Fruit fly (Drosophila melanogaster): ENCODE data around the gene CG32069.
A peak's percentile ranks its signal among the peaks of the same experiment; 100 is the strongest.

Gene CG32069

DNA sequence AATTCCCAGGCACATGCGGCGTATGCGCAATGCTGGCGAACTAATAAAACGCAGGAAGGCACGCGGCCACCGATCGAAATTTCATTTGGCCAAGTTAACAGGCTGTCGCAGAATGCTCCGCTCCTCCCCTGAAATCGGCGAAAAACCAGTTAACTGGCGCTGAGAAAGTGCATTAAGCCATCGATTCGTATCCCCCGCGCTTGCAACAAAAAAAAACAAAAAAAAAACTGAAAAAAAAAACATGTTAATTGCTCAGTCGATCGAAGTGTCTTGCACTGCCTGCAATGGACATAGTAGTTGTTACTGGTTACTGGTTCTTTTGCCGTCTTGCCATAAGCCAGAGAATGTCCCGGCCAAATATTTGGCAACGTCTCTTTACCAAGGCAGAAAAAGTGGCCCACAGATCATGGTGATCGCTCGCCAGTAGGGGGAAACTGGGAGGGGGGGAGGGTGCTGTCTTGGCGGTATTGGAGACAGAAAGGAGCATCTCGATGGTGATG, 9.6 kb downstream of the CG32069 start (continued):
- TF ChIP-seq pdm3 (GFP tag; optimal IDR thresholded peaks at IDR 0.05): no peak
- peak; percentile 71; the same call in 2 of the 3 replicates for TF ChIP-seq CG6163 (GFP tag; IDR thresholded peaks at IDR 0.05)
- peak; percentile 47 for TF ChIP-seq Eip78C (GFP tag)
- TF ChIP-seq CG8319 (GFP tag; optimal IDR thresholded peaks at IDR 0.05): no peak
- TF ChIP-seq Hr39 (GFP tag; optimal IDR thresholded peaks at IDR 0.05): no peak
- no peak for TF ChIP-seq Eip93F (GFP tag; optimal IDR thresholded peaks at IDR 0.05)
- no peak for TF ChIP-seq Hr4 (GFP tag; optimal IDR thresholded peaks at IDR 0.05)
- peak; percentile 17 for TF ChIP-seq dac (GFP tag; optimal IDR thresholded peaks at IDR 0.05)
- TF ChIP-seq Sox14 (GFP tag; optimal IDR thresholded peaks at IDR 0.05): no peak
- TF ChIP-seq CG31627 (GFP tag; optimal IDR thresholded peaks at IDR 0.05): no peak
- no peak for TF ChIP-seq CG10669 (GFP tag; optimal IDR thresholded peaks at IDR 0.05)
- no peak for TF ChIP-seq CG34406 (GFP tag; optimal IDR thresholded peaks at IDR 0.05)
- peak; percentile 29 for TF ChIP-seq CG16779 (tag; optimal IDR thresholded peaks at IDR 0.05)
- TF ChIP-seq CG32006 (GFP tag; optimal IDR thresholded peaks at IDR 0.05): peak; percentile 15
- TF ChIP-seq fd59A (GFP tag; optimal IDR thresholded peaks at IDR 0.05): no peak
- no peak for TF ChIP-seq OdsH (GFP tag; optimal IDR thresholded peaks at IDR 0.05)
- no peak for TF ChIP-seq net (GFP tag; optimal IDR thresholded peaks at IDR 0.05)
- TF ChIP-seq salr (GFP tag; optimal IDR thresholded peaks at IDR 0.05): no peak
- TF ChIP-seq eg (GFP tag; IDR thresholded peaks at IDR 0.05): peak; percentile 74
- no peak for TF ChIP-seq Sox15 (GFP tag; optimal IDR thresholded peaks at IDR 0.05)
- peak; percentile 69 for TF ChIP-seq CG15336 (GFP tag; IDR thresholded peaks at IDR 0.05)
- no peak for TF ChIP-seq Ets96B (tag; optimal IDR thresholded peaks at IDR 0.05)

- TF ChIP-seq cyc (GFP tag; optimal IDR thresholded peaks at IDR 0.05): no peak
- TF ChIP-seq CG6163 (GFP tag; IDR thresholded peaks at IDR 0.05): no peak
- no peak for TF ChIP-seq CG6808 (GFP tag; optimal IDR thresholded peaks at IDR 0.05)
- TF ChIP-seq CG16779 (tag; optimal IDR thresholded peaks at IDR 0.05): no peak
- TF ChIP-seq CG6854 (GFP tag; optimal IDR thresholded peaks at IDR 0.05): no peak
- no peak for TF ChIP-seq dsx (GFP tag; optimal IDR thresholded peaks at IDR 0.05; ENCODE audit: poor library complexity, severe bottlenecking)
These were observed 11.1 kb downstream of the CG32069 start, which contains the start of gene CG43693 for dm6 chr3L:11051271-11051670. TSS of gene CG43693 (minus strand) at chr3L:11051371.

DNA sequence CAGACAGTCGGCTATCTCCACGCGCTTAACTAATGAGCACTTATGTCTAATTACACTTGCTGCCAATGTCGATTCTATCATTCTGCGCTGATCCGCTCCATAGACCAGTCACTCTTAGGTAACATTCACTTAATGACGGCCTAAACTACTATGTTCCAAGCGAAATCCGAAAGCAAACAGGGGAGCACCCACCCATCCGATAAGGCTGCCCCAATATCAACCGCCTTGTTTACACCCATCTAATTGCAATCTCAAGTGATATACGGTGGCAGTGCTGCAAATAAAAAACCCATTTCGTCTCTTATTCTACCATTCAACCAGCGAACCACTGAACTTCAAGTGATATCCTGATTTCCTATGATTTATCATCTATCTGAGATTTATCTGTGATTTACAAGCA, 13.0 kb downstream of the CG32069 start:
- TF ChIP-seq CG32006 (GFP tag; optimal IDR thresholded peaks at IDR 0.05) (no peak), fkh (GFP tag; optimal IDR thresholded peaks at IDR 0.05) (peak; percentile 79), CG11294 (GFP tag; IDR thresholded peaks at IDR 0.05) (no peak), Hr38 (GFP tag; optimal IDR thresholded peaks at IDR 0.05) (no peak)

DNA sequence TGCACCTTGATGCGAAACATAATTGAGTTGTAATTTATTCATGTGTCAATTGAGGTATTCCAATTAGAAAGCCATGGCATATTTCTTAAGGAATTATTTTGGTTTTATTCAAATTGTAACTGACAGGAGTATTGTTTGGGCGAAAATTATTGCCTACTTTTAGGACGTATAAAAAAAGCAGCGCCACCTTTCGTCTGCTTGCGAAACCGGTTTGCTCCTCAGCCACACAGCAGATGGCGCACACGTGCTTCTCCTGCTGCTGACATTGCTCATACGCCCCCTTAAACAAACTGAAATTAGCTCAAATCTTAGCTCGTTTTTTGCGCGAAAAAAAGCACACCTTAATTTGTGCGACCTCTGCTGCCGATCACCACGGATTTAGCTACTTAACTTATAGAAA, 14.5 kb downstream of the CG32069 start:
- no peak for TF ChIP-seq spab (GFP tag; optimal IDR thresholded peaks at IDR 0.05)
- TF ChIP-seq CG32006 (GFP tag; optimal IDR thresholded peaks at IDR 0.05): peak; percentile 30
- no peak for TF ChIP-seq dac (GFP tag; optimal IDR thresholded peaks at IDR 0.05)
- TF ChIP-seq CG4318 (GFP tag; optimal IDR thresholded peaks at IDR 0.05): no peak
- peak; percentile 75 for TF ChIP-seq lz (GFP tag; optimal IDR thresholded peaks at IDR 0.05)
- no peak for TF ChIP-seq CG8119 (GFP tag; IDR thresholded peaks at IDR 0.05)
- TF ChIP-seq CG6276 (GFP tag; optimal IDR thresholded peaks at IDR 0.05): no peak
- peak; percentile 75 for TF ChIP-seq esn (GFP tag; optimal IDR thresholded peaks at IDR 0.05)
- peak; percentile 60 for TF ChIP-seq Sox14 (GFP tag; optimal IDR thresholded peaks at IDR 0.05)
- TF ChIP-seq CG10669 (GFP tag; optimal IDR thresholded peaks at IDR 0.05): peak; percentile 37
- no peak for TF ChIP-seq Blimp-1 (GFP tag; optimal IDR thresholded peaks at IDR 0.05)
- no peak for TF ChIP-seq Gug (GFP tag; IDR thresholded peaks at IDR 0.05)
- peak in 1 of 2 experiments; percentile 55 for TF ChIP-seq salr (GFP tag; optimal IDR thresholded peaks at IDR 0.05)
- no peak for TF ChIP-seq CG10631 (GFP tag; optimal IDR thresholded peaks at IDR 0.05)
- TF ChIP-seq CG6808 (GFP tag; optimal IDR thresholded peaks at IDR 0.05): no peak
- peak; percentile 62 for TF ChIP-seq eg (GFP tag; IDR thresholded peaks at IDR 0.05)
- no peak; the same call in 1 of the 2 replicates for TF ChIP-seq CG11294 (GFP tag; IDR thresholded peaks at IDR 0.05)
- TF ChIP-seq Ets21C (GFP tag; optimal IDR thresholded peaks at IDR 0.05): peak; percentile 32
- TF ChIP-seq Eip75B (GFP tag; optimal IDR thresholded peaks at IDR 0.05): peak; percentile 64
- TF ChIP-seq fkh (GFP tag; optimal IDR thresholded peaks at IDR 0.05): peak; percentile 16
- TF ChIP-seq acj6 (GFP tag; optimal IDR thresholded peaks at IDR 0.05): peak; percentile 59
- TF ChIP-seq net (GFP tag; optimal IDR thresholded peaks at IDR 0.05): peak; percentile 46
- peak; percentile 53 for TF ChIP-seq CG6854 (GFP tag; optimal IDR thresholded peaks at IDR 0.05)
- TF ChIP-seq CG31627 (GFP tag; optimal IDR thresholded peaks at IDR 0.05): peak; percentile 81
- TF ChIP-seq Sox102F (GFP tag; optimal IDR thresholded peaks at IDR 0.05): peak; percentile 45
- TF ChIP-seq CG7368 (GFP tag; optimal IDR thresholded peaks at IDR 0.05): peak; percentile 31
- TF ChIP-seq CG6792 (GFP tag; optimal IDR thresholded peaks at IDR 0.05): peak; percentile 62
- TF ChIP-seq topi (GFP tag; optimal IDR thresholded peaks at IDR 0.05): peak; percentile 70

All from whole organism, prepupa.